Worm (Caenorhabditis elegans) whole organism, L1 larva: ENCODE data around the gene klp-13.

Source experiments
- aha-1 ChIP-seq: fragments of 150-350 bp; optimal IDR thresholded peaks from 2 replicates; lab custom pipeline; 2014; ENCODE audit warnings: missing biosample characterization, missing genetic modification characterization
- aly-2 ChIP-seq: fragments of 150-350 bp; optimal IDR thresholded peaks from 2 replicates; lab custom pipeline; 2014; ENCODE audit warnings: missing biosample characterization, missing genetic modification characterization
- ama-1 ChIP-seq: fragments of 150-350 bp; optimal IDR thresholded peaks from 2 replicates; lab custom pipeline; 2014
- blmp-1 ChIP-seq: fragments of 150-350 bp; optimal IDR thresholded peaks from 2 replicates; lab custom pipeline; 2014; ENCODE audit warnings: missing biosample characterization, missing genetic modification characterization
- ceh-90 ChIP-seq: sonication (generic microtip); optimal IDR thresholded peaks from 2 replicates; lab custom pipeline; 2016; ENCODE audit warnings: missing genetic modification characterization, missing compliant biosample characterization
- ces-1 ChIP-seq: fragments of 150-350 bp; optimal IDR thresholded peaks from 2 replicates; lab custom pipeline; 2014; ENCODE audit warnings: missing biosample characterization, missing genetic modification reagents, missing genetic modification characterization
- dsc-1 ChIP-seq: sonication (generic microtip); optimal IDR thresholded peaks from 2 replicates; lab custom pipeline; 2016; ENCODE audit warnings: mild to moderate bottlenecking, missing genetic modification characterization, missing compliant biosample characterization
- efl-1 ChIP-seq, 4 experiments: fragments of 150-350 bp; optimal IDR thresholded peaks in 3 of 4; peaks in 1 of 4; 1 replicate in 1 of 4; 2 replicates in 3 of 4; lab custom pipeline; 2014; ENCODE audit warnings: missing biosample characterization in 2 of 4, missing genetic modification characterization in 2 of 4, missing genetic modification reagents in 2 of 4
- efl-3 ChIP-seq: fragments of 200-800 bp; sonication (Bioruptor generic); optimal IDR thresholded peaks from 2 replicates; lab custom pipeline; 2018; ENCODE audit warnings: mild to moderate bottlenecking, missing genetic modification characterization, missing compliant biosample characterization
- egl-27 ChIP-seq, 2 experiments: fragments of 150-350 bp in 1 of 2; sonication (generic microtip); optimal IDR thresholded peaks; 3 replicates each; lab custom pipeline; 2017 to 2018; ENCODE audit warnings: missing biosample characterization in 2 of 2, missing genetic modification characterization in 2 of 2, missing genetic modification reagents in 2 of 2
- elt-3 ChIP-seq, 6 experiments: fragments of 150-350 bp in 1 of 6; sonication (generic microtip); optimal IDR thresholded peaks; 2 replicates each; lab custom pipeline; 2017 to 2018; ENCODE audit warnings: missing biosample characterization in 6 of 6, missing genetic modification characterization in 6 of 6, inconsistent platforms in 1 of 6
- hpl-2 ChIP-seq: fragments of 150-350 bp; optimal IDR thresholded peaks from 2 replicates; lab custom pipeline; 2014; ENCODE audit warnings: missing biosample characterization, missing genetic modification reagents, missing genetic modification characterization
- jun-1 ChIP-seq: fragments of 150-350 bp; optimal IDR thresholded peaks from 2 replicates; lab custom pipeline; 2014; ENCODE audit warnings: missing biosample characterization, missing genetic modification reagents, missing genetic modification characterization
- lin-15B ChIP-seq: fragments of 150-350 bp; sonication (generic microtip); optimal IDR thresholded peaks from 3 replicates; lab custom pipeline; 2014; ENCODE audit warnings: missing biosample characterization, missing genetic modification characterization
- lin-35 ChIP-seq, 2 experiments: fragments of 150-350 bp; optimal IDR thresholded peaks; 2 replicates each; lab custom pipeline; 2014; ENCODE audit warnings: missing biosample characterization in 2 of 2, missing genetic modification characterization in 2 of 2, missing genetic modification reagents in 2 of 2
- lir-3 ChIP-seq: sonication (generic microtip); optimal IDR thresholded peaks from 2 replicates; lab custom pipeline; 2016; ENCODE audit warnings: mild to moderate bottlenecking, missing genetic modification characterization, moderate library complexity, missing compliant biosample characterization; ENCODE audit not compliant: poor library complexity
- nhr-11 ChIP-seq: fragments of 150-350 bp; optimal IDR thresholded peaks from 2 replicates; lab custom pipeline; 2014; ENCODE audit warnings: missing biosample characterization, missing genetic modification characterization
- nhr-12 ChIP-seq: sonication (generic microtip); optimal IDR thresholded peaks from 2 replicates; lab custom pipeline; 2017; ENCODE audit warnings: missing biosample characterization, missing genetic modification characterization
- nhr-19 ChIP-seq: fragments of 200-800 bp; sonication (Bioruptor generic); conservative IDR thresholded peaks from 2 replicates; pipeline ENCODE4 v1.3.6; 2022; ENCODE audit warnings: missing genetic modification characterization, missing compliant biosample characterization
- nhr-20 ChIP-seq: sonication (generic microtip); optimal IDR thresholded peaks from 2 replicates; lab custom pipeline; 2016; ENCODE audit warnings: mild to moderate bottlenecking, missing genetic modification characterization, missing compliant biosample characterization
- nhr-28 ChIP-seq: fragments of 150-350 bp; optimal IDR thresholded peaks from 2 replicates; lab custom pipeline; 2014; ENCODE audit warnings: missing biosample characterization, missing genetic modification characterization
- nhr-47 ChIP-seq: sonication (generic microtip); optimal IDR thresholded peaks from 2 replicates; lab custom pipeline; 2016; ENCODE audit warnings: mild to moderate bottlenecking, missing genetic modification characterization, moderate library complexity, missing compliant biosample characterization
- pag-3 ChIP-seq: sonication (generic microtip); optimal IDR thresholded peaks from 2 replicates; lab custom pipeline; 2017; ENCODE audit warnings: missing genetic modification characterization, mild to moderate bottlenecking, missing compliant biosample characterization, antibody characterized with exemption, borderline replicate concordance; ENCODE audit not compliant: insufficient read depth
- pax-3 ChIP-seq: fragments of 200-800 bp; sonication (Bioruptor generic); optimal IDR thresholded peaks from 2 replicates; lab custom pipeline; 2018; ENCODE audit warnings: mild to moderate bottlenecking, missing genetic modification characterization, moderate library complexity, missing compliant biosample characterization
- rnt-1 ChIP-seq: sonication (generic microtip); optimal IDR thresholded peaks from 2 replicates; lab custom pipeline; 2016; ENCODE audit warnings: mild to moderate bottlenecking, missing genetic modification characterization, moderate library complexity, missing compliant biosample characterization
- snpc-4 ChIP-seq: fragments of 150-350 bp; optimal IDR thresholded peaks from 2 replicates; lab custom pipeline; 2014; ENCODE audit warnings: missing biosample characterization, missing genetic modification characterization
- sox-4 ChIP-seq: sonication (generic microtip); optimal IDR thresholded peaks from 2 replicates; lab custom pipeline; 2016; ENCODE audit warnings: missing genetic modification characterization, missing compliant biosample characterization
- sup-37 ChIP-seq: fragments of 200-800 bp; sonication (Bioruptor generic); optimal IDR thresholded peaks from 2 replicates; lab custom pipeline; 2018; ENCODE audit warnings: mild to moderate bottlenecking, missing genetic modification characterization, missing compliant biosample characterization
- tlp-1 ChIP-seq: fragments of 150-350 bp; optimal IDR thresholded peaks from 2 replicates; lab custom pipeline; 2014; ENCODE audit warnings: missing biosample characterization, missing genetic modification characterization
- unc-30 ChIP-seq: sonication (generic microtip); optimal IDR thresholded peaks from 2 replicates; lab custom pipeline; 2017; ENCODE audit warnings: missing biosample characterization, missing genetic modification characterization
- unc-62 ChIP-seq: fragments of 150-350 bp; optimal IDR thresholded peaks from 2 replicates; lab custom pipeline; 2014; ENCODE audit warnings: missing biosample characterization, missing genetic modification reagents, missing genetic modification characterization
- unc-86 ChIP-seq: sonication (generic microtip); optimal IDR thresholded peaks from 2 replicates; lab custom pipeline; 2016; ENCODE audit warnings: missing genetic modification characterization, missing compliant biosample characterization
- unc-98 ChIP-seq: fragments of 200-800 bp; sonication (Bioruptor generic); IDR thresholded peaks from 2 replicates; pipeline ENCODE4 v1.3.6; 2022; ENCODE audit warnings: missing genetic modification characterization, missing compliant biosample characterization
- vab-15 ChIP-seq: sonication (generic microtip); optimal IDR thresholded peaks from 2 replicates; lab custom pipeline; 2017; ENCODE audit warnings: missing genotype, mild to moderate bottlenecking, missing genetic modification characterization, missing compliant biosample characterization
- zag-1 ChIP-seq: fragments of 150-350 bp; optimal IDR thresholded peaks from 2 replicates; lab custom pipeline; 2014; ENCODE audit warnings: missing biosample characterization, missing genetic modification characterization
- zip-4 ChIP-seq: fragments of 200-800 bp; sonication (Bioruptor generic); optimal IDR thresholded peaks from 2 replicates; lab custom pipeline; 2018; ENCODE audit warnings: mild to moderate bottlenecking, missing genetic modification characterization, moderate library complexity, missing compliant biosample characterization
- ztf-4 ChIP-seq: fragments of 150-350 bp; optimal IDR thresholded peaks from 2 replicates; lab custom pipeline; 2014; ENCODE audit warnings: missing biosample characterization, missing genetic modification characterization

klp-13 gene

DNA sequence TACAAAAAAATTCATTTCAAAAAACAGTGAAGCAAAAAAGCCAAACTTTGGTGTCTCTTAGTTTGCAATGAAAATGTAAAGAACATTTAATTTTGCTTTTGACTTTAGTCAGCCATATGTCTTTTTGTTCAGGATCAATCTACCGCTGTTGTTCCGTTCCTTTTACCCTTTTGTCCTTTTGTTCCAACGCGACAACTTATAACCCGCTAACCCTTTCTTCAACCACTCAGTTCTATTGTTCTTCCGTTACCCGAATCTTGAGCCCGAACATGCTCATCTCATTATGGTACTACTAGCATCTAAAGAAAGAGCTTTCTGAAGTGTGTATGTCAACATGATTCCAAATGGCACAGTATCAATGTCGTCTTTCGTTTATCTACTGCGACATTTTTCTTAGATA is 9.2 kb downstream of the klp-13 start:
- TF ChIP-seq hpl-2 (no peak), efl-1 (optimal IDR thresholded peaks at IDR 0.05; lab: Kevin White, UChicago) (no peak), efl-1 (GFP tag; optimal IDR thresholded peaks at IDR 0.05 in 1 of 2; lab: Kevin White, UChicago) (no peak), egl-27 (tag; optimal IDR thresholded peaks at IDR 0.05; lab: Kevin White, UChicago) (no peak), ces-1 (GFP tag; lab: Kevin White, UChicago) (no peak), zip-4 (GFP tag; lab: Kevin White, UChicago) (no peak), nhr-20 (tag; lab: Kevin White, UChicago) (no peak), nhr-47 (tag; lab: Kevin White, UChicago) (no peak), pax-3 (tag; lab: Kevin White, UChicago) (no peak), pag-3 (tag; lab: Kevin White, UChicago) (no peak), lin-35 (GFP tag; optimal IDR thresholded peaks at IDR 0.05; lab: Kevin White, UChicago) (no peak), efl-3 (no peak), nhr-19 (no peak), aha-1 (tag; lab: Kevin White, UChicago) (no peak), tlp-1 (tag; lab: Kevin White, UChicago) (no peak)
- TF ChIP-seq, all 84 proteins: peak for 0

DNA sequence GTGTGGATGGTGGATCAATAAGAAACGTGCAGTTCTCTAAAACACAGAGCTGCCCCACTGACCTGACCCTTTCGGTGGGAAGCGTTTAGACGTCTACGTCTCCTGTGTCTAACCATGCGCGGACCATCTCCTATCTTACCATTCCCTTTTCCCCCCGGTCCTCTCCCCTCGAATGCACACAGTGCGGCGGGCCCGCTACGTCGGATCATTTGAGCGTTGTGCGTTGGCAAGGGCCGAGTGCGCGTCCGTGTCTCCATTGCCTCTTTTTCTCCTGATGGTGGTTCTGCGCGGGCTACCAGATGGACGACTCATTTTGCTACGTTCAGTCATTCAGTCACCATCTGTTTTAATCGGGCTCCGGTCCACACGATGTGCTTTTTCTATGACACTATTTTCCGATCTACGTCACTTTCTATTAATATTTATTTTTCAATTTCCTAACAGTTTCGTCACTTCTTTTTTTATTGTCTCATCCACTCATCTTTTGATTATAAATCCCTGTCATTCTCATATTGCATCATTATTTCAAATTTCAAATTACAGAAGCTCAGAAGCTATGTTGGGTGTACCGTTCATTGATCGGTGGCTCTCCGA is 10.9 kb downstream of the klp-13 start, which contains the start of gene inx-3:
Gene inx-3, plus strand, starts transcription at position 544 of the 594 bp plus-strand sequence.
- TF ChIP-seq dsc-1 (no peak), hpl-2 (no peak), nhr-12 (tag; lab: Kevin White, UChicago) (no peak), sup-37 (GFP tag; lab: Kevin White, UChicago) (no peak), pag-3 (tag; lab: Kevin White, UChicago) (no peak), lin-15B (tag; lab: Kevin White, UChicago) (no peak), ama-1 (lab: Kevin White, UChicago) (no peak), elt-3 (tag; optimal IDR thresholded peaks at IDR 0.05; lab: Kevin White, UChicago) (no peak), ces-1 (GFP tag; lab: Kevin White, UChicago) (no peak), unc-86 (no peak), sox-4 (no peak), ztf-4 (no peak), rnt-1 (tag; lab: Kevin White, UChicago) (no peak), jun-1 (tag; lab: Kevin White, UChicago) (no peak), ceh-90 (tag; lab: Kevin White, UChicago) (no peak), nhr-47 (tag; lab: Kevin White, UChicago) (no peak), unc-30 (tag; lab: Kevin White, UChicago) (no peak), unc-62 (no peak)

DNA sequence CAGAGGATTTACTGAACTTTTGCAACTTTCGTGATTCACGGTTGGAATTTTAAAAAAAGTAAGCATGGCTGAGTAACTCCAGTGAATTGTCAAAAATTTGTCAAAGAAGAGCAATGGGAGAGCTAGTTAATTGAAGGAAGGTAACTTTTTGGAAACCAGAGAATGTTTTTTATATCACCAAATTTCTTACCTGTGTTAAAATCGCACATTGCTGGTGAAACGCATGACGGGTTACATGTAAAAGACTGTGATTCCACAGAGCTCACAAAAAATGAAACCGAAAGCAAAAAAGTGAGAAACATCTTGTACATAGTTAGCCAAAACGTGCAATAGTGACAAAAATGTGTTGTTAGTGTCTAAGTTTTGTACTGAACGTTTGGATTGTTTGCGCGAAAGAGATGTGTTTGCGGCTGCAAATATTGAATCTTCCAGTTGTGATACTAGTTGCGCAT is 14.3 kb downstream of the klp-13 start, which contains the start of gene F22F4.9:
Gene F22F4.9, minus strand, starts transcription at position 402 of the 452 bp plus-strand sequence.
- TF ChIP-seq aly-2 (tag; lab: Kevin White, UChicago): no peak
- TF ChIP-seq vab-15 (tag; lab: Kevin White, UChicago): no peak
- no peak for TF ChIP-seq snpc-4
- no peak for TF ChIP-seq unc-98
- TF ChIP-seq zag-1: no peak
- TF ChIP-seq zip-4 (GFP tag; lab: Kevin White, UChicago): no peak
- TF ChIP-seq nhr-28 (tag; lab: Kevin White, UChicago): no peak
- no peak for TF ChIP-seq efl-1 (optimal IDR thresholded peaks at IDR 0.05; lab: Kevin White, UChicago)
- TF ChIP-seq efl-1 (GFP tag; optimal IDR thresholded peaks at IDR 0.05 in 1 of 2; lab: Kevin White, UChicago): no peak
- TF ChIP-seq nhr-11: no peak
- no peak for TF ChIP-seq blmp-1 (tag; lab: Kevin White, UChicago)
- TF ChIP-seq ama-1 (lab: Kevin White, UChicago): no peak
- no peak for TF ChIP-seq lir-3
